Fruit fly (Drosophila melanogaster): ENCODE measurements around the gene CG14230.

Gene CG14230

dm6 chrX:19704083-19704482 lies at the start of gene CG14230, which contains the start of gene CG14232:
TSS of gene CG14230 (plus strand) at chrX:19704176.
TSS of gene CG14232 (minus strand) at chrX:19704259.
- TF ChIP-seq usp (GFP tag; optimal IDR thresholded peaks at IDR 0.05): no peak
- TF ChIP-seq psq (optimal IDR thresholded peaks at IDR 0.05): no peak
- no peak for TF ChIP-seq pan (optimal IDR thresholded peaks at IDR 0.05)
- no peak for TF ChIP-seq CG8478 (optimal IDR thresholded peaks at IDR 0.05)
- TF ChIP-seq EcR (GFP tag; optimal IDR thresholded peaks at IDR 0.05): no peak
- TF ChIP-seq Dll (optimal IDR thresholded peaks at IDR 0.05): no peak

DNA sequence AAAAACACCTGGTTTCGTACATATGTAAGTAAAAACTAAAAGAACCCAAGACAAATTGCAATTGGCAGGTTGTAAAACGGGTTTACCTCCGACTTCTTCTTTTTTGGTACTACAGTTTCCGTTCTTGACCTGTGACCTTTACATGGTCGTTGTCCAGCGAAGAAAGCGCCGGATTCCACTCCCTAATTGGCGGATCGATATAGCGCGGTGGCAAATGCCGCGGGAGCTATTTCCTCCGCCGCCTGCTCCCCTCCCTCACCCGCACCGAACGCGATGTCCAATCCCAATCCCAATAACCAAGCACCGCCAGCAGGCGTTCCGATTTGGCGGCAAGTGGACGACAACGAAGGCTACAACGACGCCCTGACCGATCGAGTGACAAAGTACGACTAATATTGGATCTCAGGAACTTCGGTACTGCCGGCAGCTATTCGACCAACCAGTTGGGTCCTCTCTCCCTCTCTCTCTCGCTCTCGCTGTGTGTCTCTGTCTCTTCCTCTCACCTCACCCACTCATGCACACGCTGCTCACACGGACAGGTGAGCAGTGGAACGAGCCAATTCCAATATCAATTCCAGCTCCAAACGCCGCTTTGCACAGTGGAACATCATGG lies 41.3 kb upstream of the CG14230 start:
- TF ChIP-seq pan (optimal IDR thresholded peaks at IDR 0.05) (no peak), Dll (optimal IDR thresholded peaks at IDR 0.05) (peak; percentile 53), CG8478 (optimal IDR thresholded peaks at IDR 0.05) (no peak)

DNA sequence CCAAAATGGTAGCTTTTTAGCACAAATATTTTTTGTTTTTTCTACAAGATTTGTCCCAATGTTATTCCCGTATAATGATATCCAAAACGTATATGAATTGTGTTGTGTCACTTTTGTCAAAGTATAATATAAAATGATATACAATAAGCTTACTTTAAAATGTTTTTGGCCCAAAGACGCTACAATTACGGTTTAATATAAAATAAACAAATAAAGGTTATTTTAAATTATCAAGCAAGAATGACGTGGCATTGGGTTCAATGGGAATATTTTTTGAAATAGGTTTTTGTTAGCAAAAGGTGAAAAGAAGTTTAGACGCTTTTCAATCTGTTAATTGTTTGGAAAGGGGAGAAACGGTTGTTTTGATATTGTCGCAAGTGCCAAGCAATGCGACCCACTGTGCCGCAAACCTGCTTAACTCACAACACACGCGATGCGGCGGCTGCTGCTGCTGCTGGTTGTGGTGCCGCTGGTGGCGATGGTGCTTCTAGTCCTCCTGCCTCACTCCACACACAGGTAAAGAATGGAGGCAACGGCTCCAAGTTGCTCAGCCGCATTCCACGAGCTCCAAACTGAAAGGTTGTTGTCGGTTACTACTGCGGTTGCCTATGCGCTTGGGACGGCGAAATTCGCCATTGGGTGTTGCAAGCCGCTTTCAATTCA lies 40.6 kb upstream of the CG14230 start:
- TF ChIP-seq psq (optimal IDR thresholded peaks at IDR 0.05): no peak
- TF ChIP-seq EcR (GFP tag; optimal IDR thresholded peaks at IDR 0.05): no peak
- TF ChIP-seq usp (GFP tag; optimal IDR thresholded peaks at IDR 0.05): no peak
- no peak for TF ChIP-seq CG8478 (optimal IDR thresholded peaks at IDR 0.05)
- no peak for TF ChIP-seq pan (optimal IDR thresholded peaks at IDR 0.05)
- TF ChIP-seq Dll (optimal IDR thresholded peaks at IDR 0.05): peak; percentile 2

DNA sequence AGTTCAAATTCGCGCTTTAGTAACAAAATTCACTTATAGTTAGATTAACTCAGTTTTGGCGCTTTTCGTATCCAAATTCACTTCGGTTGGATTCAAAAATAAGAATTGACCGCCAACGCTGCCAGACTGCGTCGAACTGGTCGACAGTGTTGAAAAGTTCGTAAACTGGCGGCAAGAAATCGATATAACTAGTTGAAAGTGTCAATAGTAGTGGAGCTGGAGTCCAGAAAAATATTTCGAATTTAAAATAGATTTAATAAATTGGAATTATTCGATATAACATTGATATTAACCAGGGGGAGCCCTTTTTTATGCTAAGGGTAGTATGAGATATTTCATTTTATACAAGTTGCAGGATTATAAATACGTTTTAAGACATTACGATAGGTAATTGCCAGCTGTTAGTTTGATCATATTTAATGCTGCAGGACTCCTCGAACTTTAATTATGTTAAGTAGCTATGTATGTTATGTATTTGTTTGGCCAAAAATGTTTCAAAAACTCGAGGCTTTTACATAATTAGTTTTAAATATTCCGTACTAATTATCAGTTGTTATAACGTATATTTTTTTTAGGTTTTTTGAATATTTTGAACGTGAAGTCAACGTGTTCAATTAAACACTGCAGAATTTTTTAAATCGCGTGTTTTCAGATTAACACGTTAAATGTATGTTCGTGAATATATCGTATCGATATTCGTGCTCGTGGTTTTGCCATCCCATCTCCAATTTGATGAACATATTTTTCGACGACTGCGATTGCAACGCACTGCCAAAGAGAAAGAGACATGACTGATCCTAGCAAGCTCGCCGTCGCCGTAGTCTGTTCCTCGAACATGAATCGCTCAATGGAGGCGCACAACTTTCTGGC lies 39.9 kb upstream of the CG14230 start, which contains the start of the genes CG14223 and Ssu72:
Gene CG14223, minus strand, starts transcription at position 113 of the 870 bp plus-strand sequence.
Gene Ssu72, plus strand, starts transcription at position 703 of the 870 bp plus-strand sequence.
- no peak for TF ChIP-seq EcR (GFP tag; optimal IDR thresholded peaks at IDR 0.05)

DNA sequence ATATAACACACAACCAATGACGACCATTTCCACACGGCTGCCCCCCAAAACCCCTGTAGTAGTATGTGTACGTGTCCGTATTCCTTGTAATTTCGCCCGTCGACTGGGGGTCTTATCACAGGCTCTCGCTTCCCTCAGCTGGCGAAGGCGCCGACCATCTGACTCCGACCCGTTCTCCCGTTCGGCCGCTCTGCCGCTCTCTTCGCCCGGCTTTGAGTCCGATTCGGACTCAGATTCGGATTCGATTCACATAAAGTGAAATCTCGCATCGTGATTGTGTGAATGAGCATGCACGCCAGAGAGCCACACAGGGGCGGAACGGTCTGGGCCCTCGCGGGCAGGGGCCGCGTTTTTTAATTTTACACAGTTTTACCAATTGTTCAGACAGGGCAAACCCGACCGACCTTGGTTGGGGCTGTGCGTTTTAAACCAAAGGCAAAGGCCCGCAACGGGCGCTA lies 38.3 kb upstream of the CG14230 start:
- TF ChIP-seq usp (GFP tag; optimal IDR thresholded peaks at IDR 0.05) (no peak), CG8478 (optimal IDR thresholded peaks at IDR 0.05) (no peak), psq (optimal IDR thresholded peaks at IDR 0.05) (no peak), Dll (optimal IDR thresholded peaks at IDR 0.05) (peak; percentile 19)

DNA sequence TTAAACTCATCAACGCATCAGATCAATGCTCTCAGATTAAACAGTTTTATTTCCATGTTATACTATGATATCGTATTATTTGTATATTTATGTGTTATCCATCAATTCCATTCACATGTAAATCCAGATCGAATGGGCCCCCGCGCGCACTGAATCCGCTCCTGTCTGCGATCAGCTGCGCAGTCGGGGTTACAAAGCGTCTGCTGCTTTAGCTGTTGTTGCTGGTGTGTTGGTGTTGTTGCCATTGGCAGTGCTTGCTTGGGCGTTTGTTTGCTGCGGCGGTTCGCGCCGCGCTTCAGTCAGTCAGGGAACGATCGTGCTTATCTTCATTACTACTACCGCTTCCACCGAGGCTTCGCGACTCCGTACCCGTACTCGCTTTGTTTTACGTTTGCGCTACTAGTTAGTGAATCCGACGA lies 37.0 kb upstream of the CG14230 start, which contains the start of gene Zw:
Gene Zw, plus strand, starts transcription at position 262 of the 419 bp plus-strand sequence.
- TF ChIP-seq usp (GFP tag; optimal IDR thresholded peaks at IDR 0.05) (no peak), pan (optimal IDR thresholded peaks at IDR 0.05) (no peak), psq (optimal IDR thresholded peaks at IDR 0.05) (no peak), EcR (GFP tag; optimal IDR thresholded peaks at IDR 0.05) (no peak), Dll (optimal IDR thresholded peaks at IDR 0.05) (peak; percentile 14), CG8478 (optimal IDR thresholded peaks at IDR 0.05) (no peak)

DNA sequence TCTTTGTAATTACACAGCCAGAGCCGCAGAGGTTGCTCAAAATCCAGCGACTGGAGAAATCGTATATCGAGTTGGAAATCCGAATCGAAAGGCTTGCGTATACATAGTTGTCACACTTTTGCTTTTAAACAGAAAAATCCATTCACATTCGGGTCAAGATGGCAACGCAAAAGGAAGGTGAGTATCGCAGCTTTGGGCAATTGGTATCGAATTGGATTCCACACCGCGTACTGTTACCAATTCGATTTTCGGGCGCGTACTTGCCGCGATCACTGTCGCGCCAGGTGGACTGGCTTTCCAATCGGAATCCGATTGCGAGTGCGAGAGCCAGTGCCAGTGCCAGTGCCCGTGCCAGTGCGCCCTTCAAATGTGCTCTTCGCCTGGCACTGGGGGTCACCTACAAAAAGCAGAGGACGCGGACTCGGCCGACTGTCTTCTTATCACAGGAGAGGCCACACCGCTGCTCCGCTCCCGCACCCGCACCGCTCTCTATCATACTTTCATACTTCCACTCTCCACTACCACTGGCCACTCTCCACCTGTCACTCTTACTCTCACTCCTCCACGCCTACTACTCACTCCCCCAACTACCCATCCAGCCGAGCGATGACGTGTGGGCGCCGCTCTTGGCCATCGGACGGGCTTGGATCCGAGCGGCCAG lies 36.4 kb upstream of the CG14230 start:
- TF ChIP-seq CG8478 (optimal IDR thresholded peaks at IDR 0.05) (no peak), EcR (GFP tag; optimal IDR thresholded peaks at IDR 0.05) (no peak), pan (optimal IDR thresholded peaks at IDR 0.05) (no peak), Dll (optimal IDR thresholded peaks at IDR 0.05) (no peak), psq (optimal IDR thresholded peaks at IDR 0.05) (no peak), usp (GFP tag; optimal IDR thresholded peaks at IDR 0.05) (no peak)

- no peak for TF ChIP-seq pan (optimal IDR thresholded peaks at IDR 0.05)
- TF ChIP-seq EcR (GFP tag; optimal IDR thresholded peaks at IDR 0.05): no peak
- TF ChIP-seq psq (optimal IDR thresholded peaks at IDR 0.05): no peak
These were observed 35.6 kb upstream of the CG14230 start for dm6 chrX:19668405-19668804.

DNA sequence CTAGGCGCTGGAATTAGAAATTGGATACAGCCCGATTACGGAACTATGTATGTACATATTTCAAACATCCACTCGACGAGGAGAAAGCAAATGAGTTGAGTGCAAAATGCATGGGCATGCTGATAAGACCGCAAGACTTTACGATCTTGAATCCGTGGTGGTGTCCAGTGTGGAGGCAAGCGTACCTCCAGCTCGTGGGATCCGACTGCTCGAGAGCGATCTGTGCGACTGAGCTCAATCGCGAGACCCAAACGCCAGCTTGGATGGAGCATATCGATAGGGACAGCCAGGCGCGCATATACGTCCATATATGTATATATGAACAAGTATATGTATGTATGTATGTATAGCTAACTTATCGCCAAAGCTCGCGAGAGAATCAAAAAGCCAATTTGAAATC lies 28.3 kb upstream of the CG14230 start, which contains the start of gene et:
Gene et, minus strand, starts transcription at position 230 of the 400 bp plus-strand sequence.
- TF ChIP-seq Dll (optimal IDR thresholded peaks at IDR 0.05) (no peak), EcR (GFP tag; optimal IDR thresholded peaks at IDR 0.05) (no peak)

dm6 chrX:19679207-19679606 lies 24.8 kb upstream of the CG14230 start:
- TF ChIP-seq pan (optimal IDR thresholded peaks at IDR 0.05) (no peak), Dll (optimal IDR thresholded peaks at IDR 0.05) (no peak), EcR (GFP tag; optimal IDR thresholded peaks at IDR 0.05) (no peak), psq (optimal IDR thresholded peaks at IDR 0.05) (no peak), CG8478 (optimal IDR thresholded peaks at IDR 0.05) (no peak), usp (GFP tag; optimal IDR thresholded peaks at IDR 0.05) (no peak)

- no peak for TF ChIP-seq usp (GFP tag; optimal IDR thresholded peaks at IDR 0.05)
- TF ChIP-seq psq (optimal IDR thresholded peaks at IDR 0.05): no peak
- no peak for TF ChIP-seq CG8478 (optimal IDR thresholded peaks at IDR 0.05)
- peak; percentile 97 for TF ChIP-seq Dll (optimal IDR thresholded peaks at IDR 0.05)
- TF ChIP-seq pan (optimal IDR thresholded peaks at IDR 0.05): no peak
These were observed 20.7 kb upstream of the CG14230 start, which contains the start of the genes dome and Ubqn for dm6 chrX:19683040-19683875. TSS of gene dome (minus strand) at chrX:19683518. TSS of gene Ubqn (plus strand) at chrX:19683808.
